Worm (Caenorhabditis elegans) whole organism, young adult: ENCODE data around the gene C56C10.7.

Experiments
- B0336.3 ChIP-seq: fragments of 200-800 bp; sonication (Bioruptor generic); IDR thresholded peaks from 2 replicates; pipeline ENCODE4 v1.3.6; 2022; ENCODE audit warnings: missing genetic modification characterization, missing compliant biosample characterization
- F57C9.4 ChIP-seq: sonication (generic microtip); optimal IDR thresholded peaks from 2 replicates; lab custom pipeline; 2017; ENCODE audit warnings: mild to moderate bottlenecking, missing genetic modification characterization, missing compliant biosample characterization
- ZK185.1 ChIP-seq: sonication (generic microtip); optimal IDR thresholded peaks from 2 replicates; lab custom pipeline; 2016; ENCODE audit warnings: mild to moderate bottlenecking, missing genetic modification characterization, missing compliant biosample characterization; ENCODE audit not compliant: poor library complexity, severe bottlenecking
- ccch-3 ChIP-seq: fragments of 200-800 bp; sonication (Bioruptor generic); optimal IDR thresholded peaks from 2 replicates; lab custom pipeline; 2018; ENCODE audit warnings: mild to moderate bottlenecking, missing genetic modification characterization, missing compliant biosample characterization
- cebp-2 ChIP-seq: fragments of 200-800 bp; sonication (Bioruptor generic); IDR thresholded peaks from 2 replicates; pipeline ENCODE4 v1.3.6; 2022; ENCODE audit warnings: missing genetic modification characterization, missing compliant biosample characterization
- ceh-27 ChIP-seq: fragments of 200-800 bp; sonication (Bioruptor generic); optimal IDR thresholded peaks from 2 replicates; lab custom pipeline; 2018; ENCODE audit warnings: mild to moderate bottlenecking, missing genetic modification characterization, moderate library complexity, missing compliant biosample characterization
- hmg-1.2 ChIP-seq: fragments of 200-800 bp; sonication (Bioruptor generic); IDR thresholded peaks from 2 replicates; pipeline ENCODE4 v1.3.6; 2022; ENCODE audit warnings: missing genetic modification reagents, missing genetic modification characterization, missing compliant biosample characterization
- lin-35 ChIP-seq, 3 experiments: fragments of 150-350 bp in 2 of 3; sonication (generic microtip) in 1 of 3; optimal IDR thresholded peaks; 2 replicates each; lab custom pipeline; 2014 to 2018; ENCODE audit warnings: missing biosample characterization in 3 of 3, missing genetic modification characterization in 3 of 3, missing genetic modification reagents in 3 of 3
- lir-1 ChIP-seq: fragments of 200-800 bp; sonication (Bioruptor generic); conservative IDR thresholded peaks from 2 replicates; pipeline ENCODE4 v1.3.6; 2022; ENCODE audit warnings: missing genetic modification reagents, missing genetic modification characterization, missing compliant biosample characterization
- rpc-1 ChIP-seq, 2 experiments: fragments of 150-350 bp in 1 of 2; sonication (generic microtip) in 1 of 2; optimal IDR thresholded peaks; 2 replicates each; lab custom pipeline; 2014 to 2018; ENCODE audit warnings: missing biosample characterization in 1 of 2, missing genetic modification characterization in 1 of 2, missing genetic modification reagents in 1 of 2, missing genotype in 1 of 2
- sea-2 ChIP-seq: fragments of 200-800 bp; sonication (Bioruptor generic); IDR thresholded peaks from 2 replicates; pipeline ENCODE4 v1.3.6; 2022; ENCODE audit warnings: missing genetic modification characterization, missing compliant biosample characterization
- snpc-4 ChIP-seq, 5 experiments: fragments of 150-350 bp in 1 of 5; sonication (generic microtip) in 4 of 5; optimal IDR thresholded peaks; 2 replicates each; lab custom pipeline; 2014 to 2018; ENCODE audit warnings: missing genetic modification characterization in 5 of 5, missing biosample characterization in 3 of 5, antibody characterized with exemption in 2 of 5, mild to moderate bottlenecking in 2 of 5, missing compliant biosample characterization in 2 of 5, missing genotype in 2 of 5, moderate library complexity in 2 of 5, missing genetic modification reagents in 1 of 5
- unc-62 ChIP-seq: fragments of 150-350 bp; optimal IDR thresholded peaks from 2 replicates; lab custom pipeline; 2014; ENCODE audit warnings: missing biosample characterization, missing genetic modification reagents, missing genetic modification characterization
- ztf-28 ChIP-seq: fragments of 200-800 bp; sonication (Bioruptor generic); IDR thresholded peaks from 2 replicates; pipeline ENCODE4 v1.3.6; 2022; ENCODE audit warnings: missing genetic modification reagents, missing genetic modification characterization, missing compliant biosample characterization

ce11 chrII:6614500-6614899 lies 27.1 kb upstream of the C56C10.7 start:
- TF ChIP-seq rpc-1 (optimal IDR thresholded peaks at IDR 0.05; lab: Kevin White, UChicago) = no peak
- TF ChIP-seq rpc-1 (tag; optimal IDR thresholded peaks at IDR 0.05; lab: Kevin White, UChicago) = no peak
- no peak for TF ChIP-seq hmg-1.2
- no peak for TF ChIP-seq ztf-28 (GFP tag; lab: Robert Waterston, UW)
- TF ChIP-seq ZK185.1 (tag; lab: Kevin White, UChicago) = no peak
- no peak for TF ChIP-seq lin-35 (GFP tag; optimal IDR thresholded peaks at IDR 0.05; lab: Kevin White, UChicago)
- TF ChIP-seq ccch-3 (GFP tag; lab: Kevin White, UChicago) = no peak
- no peak for TF ChIP-seq sea-2
- no peak for TF ChIP-seq F57C9.4
- no peak for TF ChIP-seq snpc-4 (GFP tag; optimal IDR thresholded peaks at IDR 0.05; lab: Kevin White, UChicago)
- TF ChIP-seq snpc-4 (tag; optimal IDR thresholded peaks at IDR 0.05; lab: Kevin White, UChicago) = no peak
- no peak for TF ChIP-seq ceh-27 (GFP tag; lab: Kevin White, UChicago)
- no peak for TF ChIP-seq lir-1 (GFP tag; lab: Robert Waterston, UW)
- TF ChIP-seq cebp-2 (GFP tag; lab: Robert Waterston, UW) = no peak
- no peak for TF ChIP-seq unc-62 (GFP tag; lab: Kevin White, UChicago)
- no peak for TF ChIP-seq B0336.3 (GFP tag; lab: Robert Waterston, UW)
